Worm (Caenorhabditis elegans) whole organism, late embryonic: ENCODE measurements around the gene rabx-5.

Source experiments
- K02D7.2 ChIP-seq: sonication (generic microtip); optimal IDR thresholded peaks from 2 replicates; lab custom pipeline; 2017; ENCODE audit warnings: mild to moderate bottlenecking, missing genetic modification characterization, missing compliant biosample characterization
- K09A11.1 ChIP-seq: sonication (generic microtip); optimal IDR thresholded peaks from 2 replicates; lab custom pipeline; 2017; ENCODE audit warnings: antibody characterized with exemption, mild to moderate bottlenecking, missing genetic modification characterization, missing compliant biosample characterization; ENCODE audit not compliant: insufficient read depth
- ahr-1 ChIP-seq: sonication (generic microtip); optimal IDR thresholded peaks from 2 replicates; lab custom pipeline; 2016; ENCODE audit warnings: missing genetic modification characterization, missing compliant biosample characterization
- ama-1 ChIP-seq: fragments of 150-350 bp; optimal IDR thresholded peaks from 2 replicates; lab custom pipeline; 2014
- ceh-14 ChIP-seq: sonication (generic microtip); optimal IDR thresholded peaks from 2 replicates; lab custom pipeline; 2016; ENCODE audit warnings: missing genotype, missing genetic modification characterization, missing compliant biosample characterization
- ceh-18 ChIP-seq: sonication (generic microtip); optimal IDR thresholded peaks from 2 replicates; lab custom pipeline; 2016; ENCODE audit warnings: missing genetic modification characterization, missing compliant biosample characterization
- ceh-19 ChIP-seq: fragments of 200-800 bp; sonication (Bioruptor generic); optimal IDR thresholded peaks from 2 replicates; lab custom pipeline; 2018; ENCODE audit warnings: mild to moderate bottlenecking, missing genetic modification characterization, missing compliant biosample characterization
- ceh-2 ChIP-seq: sonication (generic microtip); optimal IDR thresholded peaks from 2 replicates; lab custom pipeline; 2016; ENCODE audit warnings: missing genotype, missing genetic modification characterization, missing compliant biosample characterization
- ceh-22 ChIP-seq: sonication (generic microtip); optimal IDR thresholded peaks from 2 replicates; lab custom pipeline; 2017; ENCODE audit warnings: missing biosample characterization, missing genetic modification characterization
- ceh-24 ChIP-seq: sonication (generic microtip); optimal IDR thresholded peaks from 2 replicates; lab custom pipeline; 2016; ENCODE audit warnings: mild to moderate bottlenecking, missing genetic modification characterization, missing compliant biosample characterization
- ceh-31 ChIP-seq: sonication (generic microtip); optimal IDR thresholded peaks from 2 replicates; lab custom pipeline; 2016; ENCODE audit warnings: missing genetic modification characterization, missing compliant biosample characterization
- ceh-34 ChIP-seq: sonication (generic microtip); optimal IDR thresholded peaks from 2 replicates; lab custom pipeline; 2016; ENCODE audit warnings: mild to moderate bottlenecking, missing genetic modification characterization, missing compliant biosample characterization
- ceh-48 ChIP-seq: sonication (generic microtip); optimal IDR thresholded peaks from 2 replicates; lab custom pipeline; 2016; ENCODE audit warnings: missing genetic modification characterization, inconsistent platforms, missing compliant biosample characterization
- ceh-9 ChIP-seq: sonication (generic microtip); optimal IDR thresholded peaks from 2 replicates; lab custom pipeline; 2016; ENCODE audit warnings: mild to moderate bottlenecking, missing genetic modification characterization, inconsistent platforms, missing compliant biosample characterization
- che-1 ChIP-seq: sonication (generic microtip); optimal IDR thresholded peaks from 2 replicates; lab custom pipeline; 2016; ENCODE audit warnings: mild to moderate bottlenecking, missing genetic modification characterization, missing compliant biosample characterization
- elt-2 ChIP-seq: sonication (generic microtip); optimal IDR thresholded peaks from 2 replicates; lab custom pipeline; 2016; ENCODE audit warnings: missing genetic modification reagents, missing genetic modification characterization, missing compliant biosample characterization
- eyg-1 ChIP-seq: sonication (generic microtip); optimal IDR thresholded peaks from 2 replicates; lab custom pipeline; 2016; ENCODE audit warnings: missing genotype, missing genetic modification characterization, missing compliant biosample characterization
- fax-1 ChIP-seq: sonication (generic microtip); optimal IDR thresholded peaks from 2 replicates; lab custom pipeline; 2016; ENCODE audit warnings: missing genotype, missing genetic modification characterization, missing compliant biosample characterization
- fkh-10 ChIP-seq: fragments of 150-350 bp; optimal IDR thresholded peaks from 2 replicates; lab custom pipeline; 2014; ENCODE audit warnings: missing biosample characterization, missing genetic modification reagents, missing genetic modification characterization
- fkh-6 ChIP-seq: sonication (generic microtip); optimal IDR thresholded peaks from 2 replicates; lab custom pipeline; 2016; ENCODE audit warnings: missing genetic modification characterization, missing compliant biosample characterization
- hlh-15 ChIP-seq: sonication (generic microtip); optimal IDR thresholded peaks from 2 replicates; lab custom pipeline; 2016; ENCODE audit warnings: missing genetic modification characterization, missing compliant biosample characterization
- hlh-30 ChIP-seq: sonication (generic microtip); optimal IDR thresholded peaks from 2 replicates; lab custom pipeline; 2017; ENCODE audit warnings: antibody characterized with exemption, missing genetic modification characterization, missing compliant biosample characterization; ENCODE audit not compliant: insufficient read depth
- hlh-6 ChIP-seq: sonication (generic microtip); optimal IDR thresholded peaks from 2 replicates; lab custom pipeline; 2016; ENCODE audit warnings: missing genotype, missing genetic modification characterization, missing compliant biosample characterization
- lim-6 ChIP-seq: sonication (generic microtip); optimal IDR thresholded peaks from 2 replicates; lab custom pipeline; 2016; ENCODE audit warnings: missing genetic modification characterization, missing compliant biosample characterization
- madf-2 ChIP-seq: sonication (generic microtip); optimal IDR thresholded peaks from 2 replicates; lab custom pipeline; 2017; ENCODE audit warnings: missing genetic modification characterization, missing compliant biosample characterization
- nfya-1 ChIP-seq: sonication (generic microtip); optimal IDR thresholded peaks from 2 replicates; lab custom pipeline; 2017; ENCODE audit warnings: missing genetic modification characterization, mild to moderate bottlenecking, missing compliant biosample characterization, antibody characterized with exemption, moderate library complexity
- nhr-11 ChIP-seq: fragments of 150-350 bp; optimal IDR thresholded peaks from 2 replicates; lab custom pipeline; 2014; ENCODE audit warnings: missing biosample characterization, missing genetic modification characterization
- nhr-232 ChIP-seq: sonication (generic microtip); optimal IDR thresholded peaks from 2 replicates; lab custom pipeline; 2016; ENCODE audit warnings: missing genetic modification characterization, missing compliant biosample characterization
- npax-4 ChIP-seq: sonication (generic microtip); optimal IDR thresholded peaks from 2 replicates; lab custom pipeline; 2016; ENCODE audit warnings: missing genetic modification characterization, missing compliant biosample characterization
- pax-1 ChIP-seq: fragments of 150-350 bp; optimal IDR thresholded peaks from 2 replicates; lab custom pipeline; 2014; ENCODE audit warnings: missing biosample characterization, missing genetic modification characterization
- pha-4 ChIP-seq: fragments of 150-350 bp; optimal IDR thresholded peaks from 2 replicates; lab custom pipeline; 2018; ENCODE audit warnings: missing biosample characterization, missing genetic modification reagents, missing genetic modification characterization
- sdc-2 ChIP-seq: sonication (generic microtip); optimal IDR thresholded peaks from 2 replicates; lab custom pipeline; 2016; ENCODE audit warnings: missing genotype, missing genetic modification characterization, missing compliant biosample characterization
- syd-9 ChIP-seq: sonication (generic microtip); optimal IDR thresholded peaks from 2 replicates; lab custom pipeline; 2016; ENCODE audit warnings: mild to moderate bottlenecking, missing genetic modification characterization, moderate library complexity, missing compliant biosample characterization
- tbx-2 ChIP-seq: sonication (generic microtip); optimal IDR thresholded peaks from 2 replicates; lab custom pipeline; 2016; ENCODE audit warnings: missing genetic modification characterization, missing compliant biosample characterization
- tbx-7 ChIP-seq: sonication (generic microtip); optimal IDR thresholded peaks from 2 replicates; lab custom pipeline; 2016; ENCODE audit warnings: missing genotype, missing genetic modification characterization, missing compliant biosample characterization
- unc-42 ChIP-seq: sonication (generic microtip); optimal IDR thresholded peaks from 2 replicates; lab custom pipeline; 2016; ENCODE audit warnings: missing genotype, missing genetic modification characterization, missing compliant biosample characterization
- ztf-16 ChIP-seq: sonication (generic microtip); optimal IDR thresholded peaks from 2 replicates; lab custom pipeline; 2017; ENCODE audit warnings: missing genetic modification characterization, missing compliant biosample characterization

The rabx-5 gene

DNA sequence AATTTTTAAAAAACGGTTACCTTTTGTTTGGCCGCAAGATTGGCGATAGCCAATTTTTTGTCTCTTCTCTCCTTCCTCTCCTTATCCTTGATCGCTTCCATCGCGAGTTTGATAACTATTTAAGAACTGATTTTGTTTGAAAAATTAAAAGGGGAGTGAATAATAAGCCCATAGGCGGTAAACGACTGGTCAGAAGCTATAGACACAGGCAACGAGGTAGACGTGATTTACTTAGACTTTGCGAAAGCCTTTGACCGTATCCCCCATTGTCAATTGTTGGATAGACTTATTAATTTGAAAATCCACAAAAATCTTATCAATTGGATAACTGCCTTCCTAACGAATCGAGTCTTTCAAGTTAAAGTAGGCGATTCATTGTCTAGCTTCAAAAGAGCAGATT is 18.9 kb upstream of the rabx-5 start, which contains the start of gene Y45F3A.5:
Y45F3A.5 (minus strand) TSS at position 101 of the 400 bp plus-strand sequence.
- TF ChIP-seq ceh-24 (tag; lab: Kevin White, UChicago): no peak
- TF ChIP-seq K02D7.2 (tag; lab: Kevin White, UChicago): no peak

DNA sequence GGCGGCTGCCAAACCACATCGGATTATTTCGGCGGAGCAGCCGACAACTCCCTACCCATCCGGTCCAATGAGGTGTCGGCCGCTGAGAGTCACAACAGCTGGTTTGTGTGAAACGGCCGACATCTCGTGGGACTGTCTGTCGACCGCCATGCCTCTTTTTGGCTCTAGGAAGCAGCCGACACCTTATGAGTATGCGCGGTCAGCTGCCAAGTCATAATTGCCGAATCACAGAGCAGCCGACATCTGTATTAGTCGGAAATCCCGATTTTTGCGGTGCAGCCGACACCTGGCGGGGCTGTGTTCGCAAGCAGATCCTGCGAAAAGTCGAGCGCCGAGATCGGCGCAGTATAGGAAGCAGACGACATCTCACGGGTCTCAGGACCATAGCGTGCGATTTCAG is 13.1 kb upstream of the rabx-5 start:
- TF ChIP-seq K02D7.2 (tag; lab: Kevin White, UChicago) (no peak), hlh-6 (tag; lab: Kevin White, UChicago) (no peak), nfya-1 (tag; lab: Kevin White, UChicago) (no peak), madf-2 (tag; lab: Kevin White, UChicago) (no peak), fax-1 (tag; lab: Kevin White, UChicago) (no peak), ceh-31 (tag; lab: Kevin White, UChicago) (no peak), syd-9 (tag; lab: Kevin White, UChicago) (no peak), ceh-2 (tag; lab: Kevin White, UChicago) (no peak), ceh-9 (tag; lab: Kevin White, UChicago) (no peak), pax-1 (tag; lab: Kevin White, UChicago) (no peak), ceh-24 (tag; lab: Kevin White, UChicago) (no peak), ceh-34 (tag; lab: Kevin White, UChicago) (no peak), ceh-22 (no peak), ceh-14 (tag; lab: Kevin White, UChicago) (no peak), ceh-19 (GFP tag; lab: Kevin White, UChicago) (no peak), tbx-7 (tag; lab: Kevin White, UChicago) (no peak), sdc-2 (tag; lab: Kevin White, UChicago) (no peak)

DNA sequence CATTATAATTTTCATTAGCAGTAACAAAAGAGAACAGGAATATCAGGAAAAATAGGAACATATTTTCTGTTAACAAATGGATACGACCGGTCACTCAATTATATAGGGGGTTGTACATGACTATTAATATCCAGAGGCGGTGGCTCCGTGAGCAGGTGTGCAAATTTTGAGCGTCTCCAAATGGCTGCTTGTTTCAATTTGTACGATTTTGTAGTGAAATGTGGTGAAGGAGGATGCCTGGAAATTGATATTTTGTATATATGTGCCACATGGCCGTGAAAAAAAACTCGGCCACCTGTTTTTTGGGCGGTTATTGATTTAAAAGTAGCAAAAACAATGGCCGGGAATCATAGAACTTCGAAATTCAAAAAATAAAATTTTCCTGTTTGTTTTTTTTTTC is 12.4 kb upstream of the rabx-5 start, which contains the start of gene Y45F3A.8:
Y45F3A.8 (minus strand) TSS at position 101 of the 400 bp plus-strand sequence.
- TF ChIP-seq nhr-11 (tag; lab: Kevin White, UChicago): no peak
- no peak for TF ChIP-seq K09A11.1 (tag; lab: Kevin White, UChicago)
- no peak for TF ChIP-seq ceh-18 (tag; lab: Kevin White, UChicago)
- TF ChIP-seq ama-1 (lab: Kevin White, UChicago): no peak
- TF ChIP-seq sdc-2 (tag; lab: Kevin White, UChicago): no peak
- TF ChIP-seq pax-1 (tag; lab: Kevin White, UChicago): no peak
- TF ChIP-seq nfya-1 (tag; lab: Kevin White, UChicago): no peak
- no peak for TF ChIP-seq lim-6 (tag; lab: Kevin White, UChicago)
- no peak for TF ChIP-seq ahr-1 (tag; lab: Kevin White, UChicago)
- no peak for TF ChIP-seq elt-2 (tag; lab: Kevin White, UChicago)
- no peak for TF ChIP-seq hlh-6 (tag; lab: Kevin White, UChicago)
- no peak for TF ChIP-seq hlh-15 (tag; lab: Kevin White, UChicago)
- TF ChIP-seq fax-1 (tag; lab: Kevin White, UChicago): no peak
- TF ChIP-seq ceh-34 (tag; lab: Kevin White, UChicago): no peak
- TF ChIP-seq ceh-48 (tag; lab: Kevin White, UChicago): no peak
- TF ChIP-seq fkh-6 (tag; lab: Kevin White, UChicago): no peak
- TF ChIP-seq tbx-2 (tag; lab: Kevin White, UChicago): no peak
- TF ChIP-seq ceh-31 (tag; lab: Kevin White, UChicago): no peak
- no peak for TF ChIP-seq ztf-16 (tag; lab: Kevin White, UChicago)
- TF ChIP-seq, all 69 proteins: peak for 0

DNA sequence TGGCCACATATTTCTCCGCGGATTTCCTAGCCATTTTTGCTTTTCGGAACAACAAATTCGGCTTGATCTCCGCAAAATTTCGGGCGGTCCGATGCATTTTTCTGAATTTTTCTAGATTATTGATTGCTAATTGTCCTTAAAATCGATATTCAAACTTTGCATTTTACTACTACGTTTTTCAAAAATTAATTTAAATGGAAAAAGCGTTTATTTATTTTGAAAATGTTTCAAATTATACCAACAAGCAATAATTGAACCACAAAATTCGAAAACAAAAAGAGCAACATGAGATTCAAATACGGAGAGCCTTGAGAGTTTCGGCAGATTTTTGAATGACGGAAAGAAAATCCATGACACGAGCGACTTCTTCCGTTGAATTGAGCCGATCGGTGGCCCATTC is 10.1 kb upstream of the rabx-5 start, which contains the start of gene Y45F3A.9:
Y45F3A.9 (minus strand) TSS at position 101 of the 400 bp plus-strand sequence.
- TF ChIP-seq pha-4 (tag; lab: Kevin White, UChicago): no peak

DNA sequence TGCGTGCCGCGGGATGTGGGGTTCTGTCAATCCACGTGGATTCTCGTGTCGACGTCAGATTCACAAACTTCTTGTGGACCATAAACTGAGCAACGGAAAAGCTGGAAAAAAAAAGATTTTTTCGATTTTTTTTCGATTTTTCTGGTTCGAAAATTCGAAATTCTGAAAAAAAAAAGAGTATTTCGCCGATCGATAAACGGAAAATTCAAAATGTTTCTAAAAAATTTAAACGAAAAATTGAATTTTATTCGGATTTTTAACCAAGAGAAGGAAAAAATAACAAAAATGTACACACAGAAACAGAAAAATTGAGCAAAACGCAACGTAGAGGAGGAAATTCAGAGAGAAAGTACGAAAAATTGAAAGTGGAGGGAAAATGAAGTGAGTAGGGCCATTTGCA is 8.8 kb upstream of the rabx-5 start, which contains the start of gene Y39A1A.3:
Y39A1A.3 (minus strand) TSS at position 101 of the 400 bp plus-strand sequence.
- TF ChIP-seq nhr-232 (tag; lab: Kevin White, UChicago): no peak
- TF ChIP-seq hlh-30: no peak
- TF ChIP-seq K02D7.2 (tag; lab: Kevin White, UChicago): no peak
- TF ChIP-seq npax-4: no peak
- no peak for TF ChIP-seq unc-42 (tag; lab: Kevin White, UChicago)
- no peak for TF ChIP-seq elt-2 (tag; lab: Kevin White, UChicago)
- no peak for TF ChIP-seq ceh-24 (tag; lab: Kevin White, UChicago)
- no peak for TF ChIP-seq madf-2 (tag; lab: Kevin White, UChicago)
- TF ChIP-seq fax-1 (tag; lab: Kevin White, UChicago): no peak
- TF ChIP-seq tbx-2 (tag; lab: Kevin White, UChicago): no peak
- TF ChIP-seq che-1: no peak
- no peak for TF ChIP-seq eyg-1 (tag; lab: Kevin White, UChicago)
- no peak for TF ChIP-seq ahr-1 (tag; lab: Kevin White, UChicago)
- no peak for TF ChIP-seq ceh-9 (tag; lab: Kevin White, UChicago)
- no peak for TF ChIP-seq fkh-10 (GFP tag; lab: Kevin White, UChicago)
